Worm (Caenorhabditis elegans): ENCODE data around the gene C01G5.25.

- TF ChIP-seq blmp-1 (tag; optimal IDR thresholded peaks at IDR 0.05; ENCODE audit: insufficient read depth): no peak
- TF ChIP-seq egl-27 (tag; optimal IDR thresholded peaks at IDR 0.05): no peak
- TF ChIP-seq ama-1 (optimal IDR thresholded peaks at IDR 0.05): no peak
- no peak for TF ChIP-seq nhr-11 (tag; optimal IDR thresholded peaks at IDR 0.05)
- TF ChIP-seq mdl-1 (tag; optimal IDR thresholded peaks at IDR 0.05): no peak
- TF ChIP-seq ceh-82 (tag; optimal IDR thresholded peaks at IDR 0.05): no peak
- TF ChIP-seq mab-5 (tag; optimal IDR thresholded peaks at IDR 0.05): no peak
- no peak for TF ChIP-seq zag-1 (tag; optimal IDR thresholded peaks at IDR 0.05)
- TF ChIP-seq fos-1 (tag; optimal IDR thresholded peaks at IDR 0.05): no peak
- no peak for TF ChIP-seq snpc-4 (tag; optimal IDR thresholded peaks at IDR 0.05)
- no peak for TF ChIP-seq elt-1 (tag; optimal IDR thresholded peaks at IDR 0.05)
- no peak for TF ChIP-seq unc-39 (tag; optimal IDR thresholded peaks at IDR 0.05)
These were observed 19.1 kb upstream of the C01G5.25 start, which contains the start of gene ddi-1 for ce11 chrIV:6522305-6522917.
